Fruit fly (Drosophila melanogaster) whole organism, prepupa: ENCODE results near the gene CG3739.

Source experiments
- CG10631 ChIP-seq: fragments of 200-800 bp; sonication (Bioruptor generic); optimal IDR thresholded peaks from 2 replicates; lab custom pipeline; 2016; ENCODE audit warnings: missing biosample characterization, missing genetic modification characterization
- CG10669 ChIP-seq: fragments of 200-800 bp; sonication (Bioruptor generic); optimal IDR thresholded peaks from 3 replicates; lab custom pipeline; 2018; ENCODE audit warnings: missing biosample characterization, mild to moderate bottlenecking, missing genetic modification characterization, moderate library complexity
- CG16779 ChIP-seq: fragments of 200-800 bp; sonication (Bioruptor generic); optimal IDR thresholded peaks from 3 replicates; lab custom pipeline; 2017; ENCODE audit warnings: missing biosample characterization, mild to moderate bottlenecking, missing genetic modification characterization
- CG31627 ChIP-seq: fragments of 200-800 bp; sonication (Bioruptor generic); optimal IDR thresholded peaks from 3 replicates; lab custom pipeline; 2016; ENCODE audit warnings: missing biosample characterization, missing genetic modification characterization
- CG7368 ChIP-seq: fragments of 200-800 bp; sonication (Bioruptor generic); optimal IDR thresholded peaks from 3 replicates; lab custom pipeline; 2016; ENCODE audit warnings: missing biosample characterization, missing genetic modification characterization
- CG8119 ChIP-seq: fragments of 200-800 bp; sonication (Bioruptor generic); IDR thresholded peaks from 3 replicates; pipeline ENCODE4 v1.3.6; 2022; ENCODE audit warnings: missing biosample characterization, missing genetic modification characterization
- CG8319 ChIP-seq: fragments of 200-800 bp; sonication (Bioruptor generic); optimal IDR thresholded peaks from 3 replicates; lab custom pipeline; 2016; ENCODE audit warnings: missing biosample characterization, missing genetic modification characterization
- OdsH ChIP-seq: fragments of 200-800 bp; sonication (Bioruptor generic); optimal IDR thresholded peaks from 3 replicates; lab custom pipeline; 2016; ENCODE audit warnings: missing biosample characterization, missing genetic modification characterization
- fkh ChIP-seq: fragments of 200-800 bp; sonication (Bioruptor generic); optimal IDR thresholded peaks from 3 replicates; lab custom pipeline; 2017; ENCODE audit warnings: missing biosample characterization, mild to moderate bottlenecking, missing genetic modification characterization, moderate library complexity
- ss ChIP-seq, 2 experiments: fragments of 200-800 bp; sonication (Bioruptor generic); optimal IDR thresholded peaks; 2 replicates in 1 of 2; 3 replicates in 1 of 2; lab custom pipeline; 2017 to 2018; ENCODE audit warnings: mild to moderate bottlenecking in 2 of 2, missing biosample characterization in 2 of 2, missing genetic modification characterization in 2 of 2, moderate library complexity in 1 of 2

dm6 chr3R:19369060-19369459 is 24.1 kb upstream of the CG3739 start:
- no peak for TF ChIP-seq CG16779 (tag; lab: Kevin White, UChicago)
- TF ChIP-seq OdsH (GFP tag; lab: Kevin White, UChicago) = no peak
- no peak for TF ChIP-seq ss (GFP tag; optimal IDR thresholded peaks at IDR 0.05; lab: Kevin White, UChicago)
- TF ChIP-seq CG31627 = no peak
- TF ChIP-seq CG7368 (GFP tag; lab: Kevin White, UChicago) = no peak
- TF ChIP-seq CG10669 (GFP tag; lab: Kevin White, UChicago) = no peak
- TF ChIP-seq CG10631 (GFP tag; lab: Kevin White, UChicago) = no peak
- no peak for TF ChIP-seq CG8119 (GFP tag; lab: Robert Waterston, UW)
- TF ChIP-seq CG8319 (GFP tag; lab: Kevin White, UChicago) = no peak
- TF ChIP-seq fkh (GFP tag; lab: Kevin White, UChicago) = no peak
